Worm (Caenorhabditis elegans) whole organism, L1 larva: Measurements from ENCODE around the gene tag-234.

Experiments
- C04F5.9 ChIP-seq: sonication (generic microtip); optimal IDR thresholded peaks from 2 replicates; lab custom pipeline; 2016; ENCODE audit warnings: missing genetic modification characterization, missing compliant biosample characterization
- C16A3.4 ChIP-seq: fragments of 150-350 bp; optimal IDR thresholded peaks from 2 replicates; lab custom pipeline; 2014; ENCODE audit warnings: missing biosample characterization, missing genetic modification characterization
- F16B12.6 ChIP-seq: fragments of 150-350 bp; optimal IDR thresholded peaks from 2 replicates; lab custom pipeline; 2014; ENCODE audit warnings: missing biosample characterization, missing genetic modification characterization
- Y116A8C.19 ChIP-seq: sonication (generic microtip); optimal IDR thresholded peaks from 2 replicates; lab custom pipeline; 2016; ENCODE audit warnings: missing compliant biosample characterization, missing genetic modification characterization, borderline replicate concordance
- aha-1 ChIP-seq: fragments of 150-350 bp; optimal IDR thresholded peaks from 2 replicates; lab custom pipeline; 2014; ENCODE audit warnings: missing biosample characterization, missing genetic modification characterization
- aly-2 ChIP-seq: fragments of 150-350 bp; optimal IDR thresholded peaks from 2 replicates; lab custom pipeline; 2014; ENCODE audit warnings: missing biosample characterization, missing genetic modification characterization
- ama-1 ChIP-seq: fragments of 150-350 bp; optimal IDR thresholded peaks from 2 replicates; lab custom pipeline; 2014
- blmp-1 ChIP-seq: fragments of 150-350 bp; optimal IDR thresholded peaks from 2 replicates; lab custom pipeline; 2014; ENCODE audit warnings: missing biosample characterization, missing genetic modification characterization
- ceh-82 ChIP-seq, 3 experiments: fragments of 150-350 bp in 1 of 3; sonication (generic microtip) in 2 of 3; optimal IDR thresholded peaks; 2 replicates each; lab custom pipeline; 2014 to 2017; ENCODE audit warnings: missing biosample characterization in 3 of 3, missing genetic modification characterization in 3 of 3
- ceh-90 ChIP-seq: sonication (generic microtip); optimal IDR thresholded peaks from 2 replicates; lab custom pipeline; 2016; ENCODE audit warnings: missing genetic modification characterization, missing compliant biosample characterization
- ces-1 ChIP-seq: fragments of 150-350 bp; optimal IDR thresholded peaks from 2 replicates; lab custom pipeline; 2014; ENCODE audit warnings: missing biosample characterization, missing genetic modification reagents, missing genetic modification characterization
- dsc-1 ChIP-seq: sonication (generic microtip); optimal IDR thresholded peaks from 2 replicates; lab custom pipeline; 2016; ENCODE audit warnings: mild to moderate bottlenecking, missing genetic modification characterization, missing compliant biosample characterization
- efl-1 ChIP-seq, 4 experiments: fragments of 150-350 bp; optimal IDR thresholded peaks in 3 of 4; peaks in 1 of 4; 1 replicate in 1 of 4; 2 replicates in 3 of 4; lab custom pipeline; 2014; ENCODE audit warnings: missing biosample characterization in 2 of 4, missing genetic modification characterization in 2 of 4, missing genetic modification reagents in 2 of 4
- egl-13 ChIP-seq: sonication (generic microtip); optimal IDR thresholded peaks from 2 replicates; lab custom pipeline; 2016; ENCODE audit warnings: missing genotype, missing genetic modification reagents, missing genetic modification characterization, missing compliant biosample characterization
- elt-3 ChIP-seq, 6 experiments: fragments of 150-350 bp in 1 of 6; sonication (generic microtip); optimal IDR thresholded peaks; 2 replicates each; lab custom pipeline; 2017 to 2018; ENCODE audit warnings: missing biosample characterization in 6 of 6, missing genetic modification characterization in 6 of 6, inconsistent platforms in 1 of 6
- ets-5 ChIP-seq: fragments of 200-800 bp; sonication (Bioruptor generic); IDR thresholded peaks from 2 replicates; pipeline ENCODE4 v1.3.6; 2022; ENCODE audit warnings: missing genetic modification characterization, missing compliant biosample characterization
- fkh-4 ChIP-seq: sonication (generic microtip); optimal IDR thresholded peaks from 2 replicates; lab custom pipeline; 2016; ENCODE audit warnings: missing compliant biosample characterization, missing genetic modification characterization, borderline replicate concordance
- fkh-8 ChIP-seq: sonication (generic microtip); optimal IDR thresholded peaks from 2 replicates; lab custom pipeline; 2016; ENCODE audit warnings: mild to moderate bottlenecking, missing genetic modification characterization, missing compliant biosample characterization
- fos-1 ChIP-seq: fragments of 150-350 bp; optimal IDR thresholded peaks from 2 replicates; lab custom pipeline; 2014; ENCODE audit warnings: missing biosample characterization, missing genetic modification characterization
- hlh-17 ChIP-seq: fragments of 200-800 bp; sonication (Bioruptor generic); optimal IDR thresholded peaks from 2 replicates; lab custom pipeline; 2018; ENCODE audit warnings: missing genetic modification characterization, mild to moderate bottlenecking, missing compliant biosample characterization, moderate library complexity, borderline replicate concordance
- isw-1 ChIP-seq: fragments of 200-800 bp; sonication (Bioruptor generic); IDR thresholded peaks from 2 replicates; pipeline ENCODE4 v1.3.6; 2022; ENCODE audit warnings: missing genetic modification characterization, missing compliant biosample characterization
- lin-14 ChIP-seq: fragments of 200-800 bp; sonication (Bioruptor generic); optimal IDR thresholded peaks from 2 replicates; lab custom pipeline; 2018; ENCODE audit warnings: mild to moderate bottlenecking, missing genetic modification characterization, moderate library complexity, missing compliant biosample characterization
- lin-35 ChIP-seq, 2 experiments: fragments of 150-350 bp; optimal IDR thresholded peaks; 2 replicates each; lab custom pipeline; 2014; ENCODE audit warnings: missing biosample characterization in 2 of 2, missing genetic modification characterization in 2 of 2, missing genetic modification reagents in 2 of 2
- lin-39 ChIP-seq: fragments of 150-350 bp; optimal IDR thresholded peaks from 2 replicates; lab custom pipeline; 2014; ENCODE audit warnings: missing biosample characterization, missing genetic modification reagents, missing genetic modification characterization
- lsy-2 ChIP-seq, 2 experiments: fragments of 150-350 bp; optimal IDR thresholded peaks; 2 replicates each; lab custom pipeline; 2014; ENCODE audit warnings: missing biosample characterization in 2 of 2, missing genetic modification characterization in 2 of 2
- mab-9 ChIP-seq: fragments of 200-800 bp; sonication (Bioruptor generic); IDR thresholded peaks from 2 replicates; pipeline ENCODE4 v1.3.6; 2022; ENCODE audit warnings: missing genetic modification reagents, missing genetic modification characterization, missing compliant biosample characterization
- mdl-1 ChIP-seq, 2 experiments: fragments of 150-350 bp; optimal IDR thresholded peaks; 2 replicates each; lab custom pipeline; 2014 to 2017; ENCODE audit warnings: missing biosample characterization in 2 of 2, missing genetic modification characterization in 2 of 2, inconsistent platforms in 1 of 2
- mep-1 ChIP-seq: fragments of 150-350 bp; optimal IDR thresholded peaks from 2 replicates; lab custom pipeline; 2014; ENCODE audit warnings: missing biosample characterization, missing genetic modification characterization
- nhr-12 ChIP-seq: sonication (generic microtip); optimal IDR thresholded peaks from 2 replicates; lab custom pipeline; 2017; ENCODE audit warnings: missing biosample characterization, missing genetic modification characterization
- nhr-19 ChIP-seq: fragments of 200-800 bp; sonication (Bioruptor generic); conservative IDR thresholded peaks from 2 replicates; pipeline ENCODE4 v1.3.6; 2022; ENCODE audit warnings: missing genetic modification characterization, missing compliant biosample characterization
- nhr-20 ChIP-seq: sonication (generic microtip); optimal IDR thresholded peaks from 2 replicates; lab custom pipeline; 2016; ENCODE audit warnings: mild to moderate bottlenecking, missing genetic modification characterization, missing compliant biosample characterization
- nhr-71 ChIP-seq: sonication (generic microtip); optimal IDR thresholded peaks from 2 replicates; lab custom pipeline; 2016; ENCODE audit warnings: mild to moderate bottlenecking, missing genetic modification characterization, moderate library complexity, missing compliant biosample characterization
- nhr-85 ChIP-seq: sonication (generic microtip); peaks from one replicate; lab custom pipeline; 2016; ENCODE audit warnings: missing genetic modification characterization, inconsistent platforms, missing compliant biosample characterization
- nhr-90 ChIP-seq: sonication (generic microtip); optimal IDR thresholded peaks from 2 replicates; lab custom pipeline; 2016; ENCODE audit warnings: mild to moderate bottlenecking, missing genetic modification characterization, missing compliant biosample characterization; ENCODE audit not compliant: poor library complexity
- pag-3 ChIP-seq: sonication (generic microtip); optimal IDR thresholded peaks from 2 replicates; lab custom pipeline; 2017; ENCODE audit warnings: missing genetic modification characterization, mild to moderate bottlenecking, missing compliant biosample characterization, antibody characterized with exemption, borderline replicate concordance; ENCODE audit not compliant: insufficient read depth
- rnt-1 ChIP-seq: sonication (generic microtip); optimal IDR thresholded peaks from 2 replicates; lab custom pipeline; 2016; ENCODE audit warnings: mild to moderate bottlenecking, missing genetic modification characterization, moderate library complexity, missing compliant biosample characterization
- snu-23 ChIP-seq: sonication (generic microtip); optimal IDR thresholded peaks from 2 replicates; lab custom pipeline; 2016; ENCODE audit warnings: missing genetic modification characterization, missing compliant biosample characterization
- sox-4 ChIP-seq: sonication (generic microtip); optimal IDR thresholded peaks from 2 replicates; lab custom pipeline; 2016; ENCODE audit warnings: missing genetic modification characterization, missing compliant biosample characterization
- swsn-7 ChIP-seq: sonication (generic microtip); optimal IDR thresholded peaks from 2 replicates; lab custom pipeline; 2016; ENCODE audit warnings: missing genetic modification characterization, missing compliant biosample characterization
- tbx-2 ChIP-seq: sonication (generic microtip); optimal IDR thresholded peaks from 2 replicates; lab custom pipeline; 2016; ENCODE audit warnings: missing genetic modification characterization, missing compliant biosample characterization
- unc-130 ChIP-seq: fragments of 150-350 bp; optimal IDR thresholded peaks from 2 replicates; lab custom pipeline; 2017; ENCODE audit warnings: missing biosample characterization, missing genetic modification characterization, inconsistent platforms
- unc-30 ChIP-seq: sonication (generic microtip); optimal IDR thresholded peaks from 2 replicates; lab custom pipeline; 2017; ENCODE audit warnings: missing biosample characterization, missing genetic modification characterization
- unc-62 ChIP-seq: fragments of 150-350 bp; optimal IDR thresholded peaks from 2 replicates; lab custom pipeline; 2014; ENCODE audit warnings: missing biosample characterization, missing genetic modification reagents, missing genetic modification characterization
- vab-15 ChIP-seq: sonication (generic microtip); optimal IDR thresholded peaks from 2 replicates; lab custom pipeline; 2017; ENCODE audit warnings: missing genotype, mild to moderate bottlenecking, missing genetic modification characterization, missing compliant biosample characterization
- xbp-1 ChIP-seq: sonication (generic microtip); optimal IDR thresholded peaks from 2 replicates; lab custom pipeline; 2016; ENCODE audit warnings: missing genetic modification characterization, missing compliant biosample characterization
- ztf-11 ChIP-seq, 2 experiments: sonication (generic microtip); optimal IDR thresholded peaks; 2 replicates each; lab custom pipeline; 2016 to 2017; ENCODE audit warnings: missing genetic modification characterization in 2 of 2, missing biosample characterization in 1 of 2, missing compliant biosample characterization in 1 of 2
- ztf-4 ChIP-seq: fragments of 150-350 bp; optimal IDR thresholded peaks from 2 replicates; lab custom pipeline; 2014; ENCODE audit warnings: missing biosample characterization, missing genetic modification characterization

Gene tag-234

ce11 chrII:5839227-5839626 is 24.8 kb upstream of the tag-234 start, which contains the start of gene ZK1248.19 (continued):
- no peak for TF ChIP-seq aly-2 (tag; lab: Kevin White, UChicago)
- TF ChIP-seq lin-39: no peak
- TF ChIP-seq mep-1 (tag; lab: Kevin White, UChicago): peak; percentile 16
- TF ChIP-seq unc-30 (tag; lab: Kevin White, UChicago): no peak
- TF ChIP-seq vab-15 (tag; lab: Kevin White, UChicago): no peak
- no peak for TF ChIP-seq ztf-4 (tag; lab: Kevin White, UChicago)
- no peak for TF ChIP-seq fos-1 (tag; lab: Kevin White, UChicago)
- TF ChIP-seq swsn-7 (tag; lab: Kevin White, UChicago): peak; percentile 17
- peak in 1 of 2 experiments; percentile 39 for TF ChIP-seq lin-35 (GFP tag; optimal IDR thresholded peaks at IDR 0.05; lab: Kevin White, UChicago)

ce11 chrII:5841053-5841547 is 22.9 kb upstream of the tag-234 start, which contains the start of gene lec-5:
lec-5 (minus strand) TSS chrII:5841103.
- peak; percentile 2 for TF ChIP-seq mep-1 (tag; lab: Kevin White, UChicago)
- TF ChIP-seq nhr-85 (tag; lab: Kevin White, UChicago): no peak
- peak; percentile 38 for TF ChIP-seq nhr-19 (GFP tag; lab: Robert Waterston, UW)
- TF ChIP-seq pag-3 (tag; lab: Kevin White, UChicago): peak; percentile 79
- no peak for TF ChIP-seq unc-62
- peak; percentile 23 for TF ChIP-seq nhr-20
- no peak for TF ChIP-seq ceh-82 (tag; optimal IDR thresholded peaks at IDR 0.05; lab: Kevin White, UChicago)
- peak; percentile 60 for TF ChIP-seq nhr-71 (tag; lab: Kevin White, UChicago)
- peak in 1 of 2 experiments; percentile 47 for TF ChIP-seq lsy-2 (tag; optimal IDR thresholded peaks at IDR 0.05; lab: Kevin White, UChicago)
- TF ChIP-seq nhr-90: no peak
- TF ChIP-seq snu-23 (GFP tag; lab: Kevin White, UChicago): peak; percentile 23
- TF ChIP-seq sox-4 (tag; lab: Kevin White, UChicago): no peak
- TF ChIP-seq ceh-90 (tag; lab: Kevin White, UChicago): no peak
- TF ChIP-seq ama-1 (lab: Kevin White, UChicago): no peak
- no peak for TF ChIP-seq ets-5
- TF ChIP-seq dsc-1 (tag; lab: Kevin White, UChicago): peak; percentile 56
- TF ChIP-seq unc-130: peak; percentile 63
- TF ChIP-seq nhr-12 (tag; lab: Kevin White, UChicago): no peak
- no peak for TF ChIP-seq xbp-1 (tag; lab: Kevin White, UChicago)
- peak; percentile 56 for TF ChIP-seq rnt-1
- TF ChIP-seq tbx-2: no peak
- TF ChIP-seq fkh-8: no peak
- no peak for TF ChIP-seq isw-1 (GFP tag; lab: Robert Waterston, UW)
- TF ChIP-seq mdl-1 (tag; optimal IDR thresholded peaks at IDR 0.05; lab: Kevin White, UChicago): no peak
- TF ChIP-seq Y116A8C.19 (tag; lab: Kevin White, UChicago): no peak
- TF ChIP-seq aha-1 (tag; lab: Kevin White, UChicago): no peak
- TF ChIP-seq mab-9 (GFP tag; lab: Robert Waterston, UW): no peak
- TF ChIP-seq lin-14 (GFP tag; lab: Kevin White, UChicago): peak; percentile 72

ce11 chrII:5841866-5842265 is 22.1 kb upstream of the tag-234 start, which contains the start of gene nep-25:
nep-25 (plus strand) TSS chrII:5842240.
- TF ChIP-seq sox-4 (tag; lab: Kevin White, UChicago) (no peak), efl-1 (optimal IDR thresholded peaks at IDR 0.05; lab: Kevin White, UChicago) (no peak), efl-1 (GFP tag; optimal IDR thresholded peaks at IDR 0.05 in 1 of 2; lab: Kevin White, UChicago) (no peak)

ce11 chrII:5844694-5845129 is 19.3 kb upstream of the tag-234 start:
- TF ChIP-seq isw-1 (GFP tag; lab: Robert Waterston, UW): peak; percentile 99
- TF ChIP-seq elt-3 (tag; optimal IDR thresholded peaks at IDR 0.05; lab: Kevin White, UChicago): peak in 5 of 6 experiments; percentile 91 to 99 (median 95)
- TF ChIP-seq ets-5: peak; percentile 84; the same call in 1 of the 2 replicates
- TF ChIP-seq aha-1 (tag; lab: Kevin White, UChicago): peak; percentile 89
- TF ChIP-seq F16B12.6 (tag; lab: Kevin White, UChicago): peak; percentile 75
- peak; percentile 99 for TF ChIP-seq C16A3.4
- peak; percentile 49 for TF ChIP-seq hlh-17 (GFP tag; lab: Kevin White, UChicago)
- peak; percentile 89 for TF ChIP-seq blmp-1
- peak; percentile 99 for TF ChIP-seq egl-13 (tag; lab: Kevin White, UChicago)
- TF ChIP-seq fkh-4 (tag; lab: Kevin White, UChicago): peak; percentile 94
- peak; percentile 93 to 98 for TF ChIP-seq ztf-11 (tag; optimal IDR thresholded peaks at IDR 0.05; lab: Kevin White, UChicago)
- peak; percentile 100 for TF ChIP-seq dsc-1 (tag; lab: Kevin White, UChicago)
- TF ChIP-seq rnt-1: peak; percentile 98
- TF ChIP-seq ces-1 (GFP tag; lab: Kevin White, UChicago): peak; percentile 98
- TF ChIP-seq C04F5.9: peak; percentile 98
- peak; percentile 100 for TF ChIP-seq nhr-85 (tag; lab: Kevin White, UChicago)
